Worm (Caenorhabditis elegans): Measurements from ENCODE around the gene cyp-29A4.

DNA sequence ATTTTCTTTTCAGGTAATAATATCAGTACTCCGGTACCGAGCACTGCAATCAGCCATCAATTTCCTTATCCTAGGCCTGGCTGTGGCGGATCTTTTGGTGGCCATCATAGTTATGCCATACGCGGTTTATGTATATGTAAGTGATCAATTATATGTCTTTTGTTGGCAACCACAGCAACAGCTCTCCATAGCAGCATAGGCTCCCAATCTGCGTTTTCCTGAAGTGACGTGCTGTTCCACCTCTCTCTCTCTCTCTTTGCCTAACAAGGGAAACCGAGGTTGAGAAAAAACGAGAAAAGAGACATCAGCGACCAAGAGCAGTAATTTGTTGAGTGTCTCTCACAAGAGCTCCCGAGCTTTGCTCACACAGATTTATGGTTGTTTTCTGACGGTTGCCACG, 45.3 kb upstream of the cyp-29A4 start:
- TF ChIP-seq ccch-3 (GFP tag; optimal IDR thresholded peaks at IDR 0.05) (no peak), him-1 (tag; optimal IDR thresholded peaks at IDR 0.05) (no peak), snpc-1.3 (tag; optimal IDR thresholded peaks at IDR 0.05; ENCODE audit: insufficient read depth) (no peak), ceh-79 (tag; optimal IDR thresholded peaks at IDR 0.05) (no peak), pha-4 (tag; optimal IDR thresholded peaks at IDR 0.05) (no peak), ceh-40 (GFP tag; IDR thresholded peaks at IDR 0.05) (no peak), ekl-4 (GFP tag; IDR thresholded peaks at IDR 0.05) (no peak), hmg-20 (GFP tag; IDR thresholded peaks at IDR 0.05) (no peak), nhr-90 (tag; optimal IDR thresholded peaks at IDR 0.05) (no peak), snpc-4 (GFP tag; optimal IDR thresholded peaks at IDR 0.05) (no peak), snpc-4 (tag; optimal IDR thresholded peaks at IDR 0.05) (no peak), bed-2 (GFP tag; IDR thresholded peaks at IDR 0.05) (no peak)

Data from whole organism, young adult.